Worm (Caenorhabditis elegans) whole organism, L4/young adult: Measurements from ENCODE around the gene gcy-33.

Experiments
- W03F9.2 ChIP-seq: fragments of 150-350 bp; optimal IDR thresholded peaks from 2 replicates; lab custom pipeline; 2014; ENCODE audit warnings: missing biosample characterization, missing genetic modification characterization
- him-1 ChIP-seq: sonication (generic microtip); optimal IDR thresholded peaks from 2 replicates; lab custom pipeline; 2016; ENCODE audit warnings: missing genotype, missing genetic modification reagents, missing genetic modification characterization, missing compliant biosample characterization

ce11 chrV:12040823-12041606 lies 39.4 kb upstream of the gcy-33 start, which contains the start of the genes kup-1 and F10C2.4:
- TF ChIP-seq him-1 (tag; lab: Kevin White, UChicago) = no peak
- no peak for TF ChIP-seq W03F9.2 (tag; lab: Kevin White, UChicago)
